Fruit fly (Drosophila melanogaster) whole organism, embryonic: Measurements from ENCODE around the gene CG34008.

Experiments
- Blimp-1 ChIP-seq: fragments of 200-800 bp; sonication (Bioruptor generic); optimal IDR thresholded peaks from 3 replicates; lab custom pipeline; 2018; ENCODE audit warnings: missing biosample characterization, missing genetic modification characterization, mild to moderate bottlenecking, moderate library complexity, missing genetic modification reagents
- CG10431 ChIP-seq: fragments of 200-800 bp; sonication (Bioruptor generic); optimal IDR thresholded peaks from 3 replicates; lab custom pipeline; 2018; ENCODE audit warnings: missing biosample characterization, mild to moderate bottlenecking, missing genetic modification characterization
- CG10565 ChIP-seq: fragments of 200-800 bp; sonication (Bioruptor generic); optimal IDR thresholded peaks from 3 replicates; lab custom pipeline; 2016; ENCODE audit warnings: missing biosample characterization, mild to moderate bottlenecking, missing genetic modification characterization
- CG11093 ChIP-seq: fragments of 200-800 bp; sonication (Bioruptor generic); IDR thresholded peaks from 3 replicates; pipeline ENCODE4 v1.3.6; 2022; ENCODE audit warnings: missing biosample characterization, missing genetic modification characterization
- CG11247 ChIP-seq: fragments of 200-800 bp; sonication (Bioruptor generic); IDR thresholded peaks from 2 replicates; pipeline ENCODE4 v1.3.6; 2022; ENCODE audit warnings: missing biosample characterization, missing genetic modification characterization
- CG11560 ChIP-seq: fragments of 200-800 bp; sonication (Bioruptor generic); IDR thresholded peaks from 3 replicates; pipeline ENCODE4 v1.3.6; 2022; ENCODE audit warnings: missing biosample characterization, missing genetic modification characterization
- CG12299 ChIP-seq: fragments of 200-800 bp; sonication (Bioruptor generic); optimal IDR thresholded peaks from 2 replicates; lab custom pipeline; 2018; ENCODE audit warnings: missing biosample characterization, mild to moderate bottlenecking, missing genetic modification characterization
- CG13624 ChIP-seq: fragments of 200-800 bp; sonication (Bioruptor generic); optimal IDR thresholded peaks from 2 replicates; lab custom pipeline; 2016; ENCODE audit warnings: missing biosample characterization, missing genetic modification characterization
- CG15011 ChIP-seq: fragments of 200-800 bp; sonication (Bioruptor generic); optimal IDR thresholded peaks from 3 replicates; lab custom pipeline; 2018; ENCODE audit warnings: missing biosample characterization, mild to moderate bottlenecking, missing genetic modification characterization
- CG15696 ChIP-seq: fragments of 200-800 bp; sonication (Bioruptor generic); optimal IDR thresholded peaks from 2 replicates; lab custom pipeline; 2019; ENCODE audit warnings: missing biosample characterization, mild to moderate bottlenecking, missing genetic modification characterization, moderate library complexity
- CG1602 ChIP-seq: fragments of 200-800 bp; sonication (Bioruptor generic); optimal IDR thresholded peaks from 3 replicates; lab custom pipeline; 2016; ENCODE audit warnings: missing biosample characterization, missing genetic modification characterization
- CG17612 ChIP-seq: fragments of 200-800 bp; sonication (Bioruptor generic); IDR thresholded peaks from 2 replicates; pipeline ENCODE4 v1.3.6; 2022; ENCODE audit warnings: missing biosample characterization, missing genetic modification characterization
- CG1832 ChIP-seq: fragments of 200-800 bp; sonication (Bioruptor generic); optimal IDR thresholded peaks from 2 replicates; lab custom pipeline; 2017; ENCODE audit warnings: missing biosample characterization, mild to moderate bottlenecking, missing genetic modification characterization, inconsistent platforms
- CG3065 ChIP-seq: fragments of 200-800 bp; sonication (Bioruptor generic); optimal IDR thresholded peaks from 2 replicates; lab custom pipeline; 2016; ENCODE audit warnings: missing biosample characterization, missing genetic modification characterization
- CG31388 ChIP-seq: fragments of 200-800 bp; sonication (Bioruptor generic); optimal IDR thresholded peaks from 2 replicates; lab custom pipeline; 2016; ENCODE audit warnings: missing biosample characterization, missing genetic modification characterization
- CG32532 ChIP-seq: fragments of 200-800 bp; sonication (Bioruptor generic); IDR thresholded peaks from 2 replicates; pipeline ENCODE4 v1.3.6; 2022; ENCODE audit warnings: missing biosample characterization, missing genetic modification characterization
- CG6254 ChIP-seq: fragments of 200-800 bp; sonication (Bioruptor generic); optimal IDR thresholded peaks from 3 replicates; lab custom pipeline; 2017; ENCODE audit warnings: mild to moderate bottlenecking, missing biosample characterization, missing genetic modification reagents, missing genetic modification characterization
- CG7987 ChIP-seq: fragments of 200-800 bp; sonication (Bioruptor generic); optimal IDR thresholded peaks from 2 replicates; lab custom pipeline; 2018; ENCODE audit warnings: missing biosample characterization, mild to moderate bottlenecking, missing genetic modification characterization, moderate library complexity
- CG9932 ChIP-seq: fragments of 200-800 bp; sonication (Bioruptor generic); IDR thresholded peaks from 2 replicates; pipeline ENCODE4 v1.3.6; 2022; ENCODE audit warnings: missing biosample characterization, missing genetic modification characterization
- CrebB ChIP-seq: fragments of 200-800 bp; sonication (Bioruptor generic); optimal IDR thresholded peaks from 3 replicates; lab custom pipeline; 2018; ENCODE audit warnings: missing biosample characterization, mild to moderate bottlenecking, missing genetic modification characterization
- Dip2 ChIP-seq: fragments of 200-800 bp; sonication (Bioruptor generic); IDR thresholded peaks from 2 replicates; pipeline ENCODE4 v1.3.6; 2022; ENCODE audit warnings: missing biosample characterization, missing genetic modification characterization
- Dp ChIP-seq: fragments of 200-800 bp; sonication (Bioruptor generic); optimal IDR thresholded peaks from 2 replicates; lab custom pipeline; 2018; ENCODE audit warnings: missing biosample characterization, mild to moderate bottlenecking, missing genetic modification characterization, moderate library complexity
- HLH4C ChIP-seq: fragments of 200-800 bp; sonication (Bioruptor generic); IDR thresholded peaks from 3 replicates; pipeline ENCODE4 v1.3.6; 2022; ENCODE audit warnings: missing biosample characterization, missing genetic modification characterization; ENCODE audit not compliant: partially characterized antibody
- Lpt ChIP-seq: fragments of >200 bp; optimal IDR thresholded peaks from 2 replicates; lab custom pipeline; 2018; ENCODE audit warnings: missing biosample characterization, missing genetic modification characterization
- Six4 ChIP-seq: fragments of 200-800 bp; sonication (Bioruptor generic); optimal IDR thresholded peaks from 2 replicates; lab custom pipeline; 2016; ENCODE audit warnings: missing biosample characterization, missing genetic modification characterization
- Sox100B ChIP-seq: fragments of 200-800 bp; sonication (Bioruptor generic); optimal IDR thresholded peaks from 3 replicates; lab custom pipeline; 2018; ENCODE audit warnings: missing biosample characterization, mild to moderate bottlenecking, missing genetic modification characterization
- Spps ChIP-seq: fragments of 200-800 bp; sonication (Bioruptor generic); optimal IDR thresholded peaks from 2 replicates; lab custom pipeline; 2018; ENCODE audit warnings: missing biosample characterization, mild to moderate bottlenecking, missing genetic modification characterization
- TFAM ChIP-seq: fragments of 200-800 bp; sonication (Bioruptor generic); optimal IDR thresholded peaks from 2 replicates; lab custom pipeline; 2017; ENCODE audit warnings: missing biosample characterization, missing genetic modification characterization, inconsistent platforms
- Vsx1 ChIP-seq: fragments of 200-800 bp; sonication (Bioruptor generic); optimal IDR thresholded peaks from 2 replicates; lab custom pipeline; 2017; ENCODE audit warnings: missing biosample characterization, mild to moderate bottlenecking, missing genetic modification characterization, missing genetic modification reagents
- caup ChIP-seq: fragments of 200-800 bp; sonication (Bioruptor generic); optimal IDR thresholded peaks from 3 replicates; lab custom pipeline; 2017; ENCODE audit warnings: missing biosample characterization, mild to moderate bottlenecking, missing genetic modification characterization, moderate library complexity; ENCODE audit not compliant: severe bottlenecking
- chn ChIP-seq: fragments of 200-800 bp; sonication (Bioruptor generic); optimal IDR thresholded peaks from 2 replicates; lab custom pipeline; 2016; ENCODE audit warnings: missing biosample characterization, missing genetic modification characterization
- grau ChIP-seq: fragments of 200-800 bp; optimal IDR thresholded peaks from 3 replicates; lab custom pipeline; 2019; ENCODE audit warnings: missing biosample characterization, mild to moderate bottlenecking, missing genetic modification characterization, moderate library complexity
- ham ChIP-seq: fragments of 200-800 bp; sonication (Bioruptor generic); IDR thresholded peaks from 2 replicates; pipeline ENCODE4 v1.3.6; 2022; ENCODE audit warnings: missing biosample characterization, missing genetic modification characterization
- hbn ChIP-seq: fragments of 200-800 bp; sonication (Bioruptor generic); IDR thresholded peaks from 2 replicates; pipeline ENCODE4 v1.3.6; 2022; ENCODE audit warnings: missing biosample characterization, missing genetic modification characterization; ENCODE audit not compliant: partially characterized antibody
- knrl ChIP-seq: fragments of 200-800 bp; sonication (Bioruptor generic); IDR thresholded peaks from 3 replicates; pipeline ENCODE4 v1.3.6; 2022; ENCODE audit warnings: missing biosample characterization, missing genetic modification characterization; ENCODE audit not compliant: partially characterized antibody
- maf-S ChIP-seq: fragments of 200-800 bp; sonication (Bioruptor generic); optimal IDR thresholded peaks from 2 replicates; lab custom pipeline; 2016; ENCODE audit warnings: missing biosample characterization, missing genetic modification characterization
- nmo ChIP-seq: fragments of 200-800 bp; sonication (Bioruptor generic); optimal IDR thresholded peaks from 2 replicates; lab custom pipeline; 2018; ENCODE audit warnings: missing biosample characterization, mild to moderate bottlenecking, missing genetic modification characterization, moderate library complexity
- oc ChIP-seq: fragments of 200-800 bp; sonication (Bioruptor generic); optimal IDR thresholded peaks from 2 replicates; lab custom pipeline; 2018; ENCODE audit warnings: missing biosample characterization, mild to moderate bottlenecking, missing genetic modification characterization, moderate library complexity
- prd ChIP-seq, 3 experiments: fragments of >200 bp in 2 of 3; fragments of 200-800 bp in 1 of 3; sonication (Bioruptor generic) in 1 of 3; optimal IDR thresholded peaks in 2 of 3; IDR thresholded peaks in 1 of 3; 2 replicates in 2 of 3; 3 replicates in 1 of 3; pipeline versions ENCODE4 v1.3.6 to Lab custom; 2017 to 2022; ENCODE audit warnings: missing biosample characterization in 1 of 3, missing genetic modification characterization in 1 of 3
- row ChIP-seq: fragments of 200-800 bp; sonication (Bioruptor generic); IDR thresholded peaks from 3 replicates; pipeline ENCODE4 v1.3.6; 2022; ENCODE audit warnings: missing biosample characterization, missing genetic modification characterization
- scrt ChIP-seq: fragments of 200-800 bp; sonication (Bioruptor generic); optimal IDR thresholded peaks from 2 replicates; lab custom pipeline; 2018; ENCODE audit warnings: missing biosample characterization, mild to moderate bottlenecking, missing genetic modification characterization, moderate library complexity
- sim ChIP-seq: fragments of 200-800 bp; sonication (Bioruptor generic); IDR thresholded peaks from 2 replicates; pipeline ENCODE4 v1.3.6; 2022; ENCODE audit warnings: missing biosample characterization, missing genetic modification characterization
- tgo ChIP-seq: fragments of 200-800 bp; sonication (Bioruptor generic); IDR thresholded peaks from 3 replicates; pipeline ENCODE4 v1.3.6; 2022; ENCODE audit warnings: missing biosample characterization, missing genetic modification characterization
- trem ChIP-seq: fragments of 200-800 bp; optimal IDR thresholded peaks from 3 replicates; lab custom pipeline; 2019; ENCODE audit warnings: missing biosample characterization, mild to moderate bottlenecking, missing genetic modification characterization, moderate library complexity
- unpg ChIP-seq: fragments of 200-800 bp; sonication (Bioruptor generic); optimal IDR thresholded peaks from 3 replicates; lab custom pipeline; 2018; ENCODE audit warnings: missing biosample characterization, mild to moderate bottlenecking, missing genetic modification characterization, moderate library complexity
- usp ChIP-seq: fragments of >200 bp; optimal IDR thresholded peaks from 2 replicates; lab custom pipeline; 2017; ENCODE audit warnings: missing biosample characterization, missing genetic modification characterization
- zen2 ChIP-seq: fragments of 200-800 bp; sonication (Bioruptor generic); IDR thresholded peaks from 3 replicates; pipeline ENCODE4 v1.3.6; 2022; ENCODE audit warnings: missing biosample characterization, missing genetic modification characterization; ENCODE audit not compliant: partially characterized antibody
- zf30C ChIP-seq: fragments of 200-800 bp; sonication (Bioruptor generic); optimal IDR thresholded peaks from 3 replicates; lab custom pipeline; 2018; ENCODE audit warnings: missing biosample characterization, mild to moderate bottlenecking, missing genetic modification characterization

CG34008 gene

DNA sequence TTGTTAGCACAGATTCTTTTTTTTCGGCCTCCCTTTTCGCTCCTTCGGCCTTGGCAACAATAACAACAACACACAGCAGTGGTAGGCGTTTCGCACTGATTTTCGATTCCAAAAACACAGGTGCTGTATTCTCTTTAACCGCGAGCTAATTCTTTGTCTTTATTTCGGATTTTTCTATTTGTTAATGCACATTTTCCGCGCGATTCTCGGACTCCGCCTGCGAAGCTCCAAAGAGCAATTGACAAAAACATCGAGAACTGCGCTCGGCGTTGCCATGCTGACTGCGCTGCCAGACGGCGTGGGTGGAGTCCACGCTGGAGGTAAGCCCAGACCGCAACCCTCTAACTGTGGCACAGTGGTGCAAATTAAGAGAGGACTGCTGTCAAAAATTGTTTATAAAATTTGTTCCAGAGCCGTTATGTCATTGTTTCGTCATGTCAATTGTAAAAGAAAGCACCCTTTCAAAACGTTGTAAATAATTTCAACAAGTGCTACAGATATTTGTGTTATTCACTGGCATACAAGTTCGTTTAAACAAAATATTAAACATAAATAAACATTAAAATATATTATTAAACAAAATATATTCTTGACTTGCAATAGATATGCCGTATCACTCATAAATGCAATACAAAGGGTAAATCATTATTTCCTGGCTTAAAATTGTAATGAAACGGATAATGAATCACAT is 23.8 kb downstream of the CG34008 start, which contains the start of the genes DPCoAC and CG5180 (continued):
- TF ChIP-seq HLH4C (GFP tag; lab: Robert Waterston, UW) = no peak
- TF ChIP-seq tgo = peak; percentile 72; the same call in 2 of the 3 replicates
- peak; percentile 25 for TF ChIP-seq unpg (GFP tag; lab: Kevin White, UChicago)
- TF ChIP-seq Dp = no peak
- no peak for TF ChIP-seq sim (GFP tag; lab: Robert Waterston, UW)
- peak; percentile 68 for TF ChIP-seq CG11560
- TF ChIP-seq zen2 (GFP tag; lab: Robert Waterston, UW) = 0 out of 3 replicates have a peak, but pooled peaks have one; percentile 5
- TF ChIP-seq Spps (tag; lab: Kevin White, UChicago) = no peak
- TF ChIP-seq usp (GFP tag; lab: Kevin White, UChicago) = no peak
- peak; percentile 94 for TF ChIP-seq row (GFP tag; lab: Robert Waterston, UW)
- no peak for TF ChIP-seq prd (optimal IDR thresholded peaks at IDR 0.05; lab: Kevin White, UChicago)
- TF ChIP-seq prd (GFP tag; IDR thresholded peaks at IDR 0.05; lab: Robert Waterston, UW) = peak; percentile 86
- TF ChIP-seq hbn (GFP tag; lab: Robert Waterston, UW) = peak; percentile 49
- no peak for TF ChIP-seq Dip2
- peak; percentile 91 for TF ChIP-seq CG9932 (GFP tag; lab: Robert Waterston, UW)
- TF ChIP-seq Sox100B = peak; percentile 48
- peak; percentile 60 for TF ChIP-seq grau (tag; lab: Kevin White, UChicago)
- peak; percentile 35 for TF ChIP-seq CG3065 (GFP tag; lab: Kevin White, UChicago)
- TF ChIP-seq maf-S (GFP tag; lab: Kevin White, UChicago) = peak; percentile 62
- no peak for TF ChIP-seq CG15011 (GFP tag; lab: Kevin White, UChicago)
- peak; percentile 35; the same call in 1 of the 2 replicates for TF ChIP-seq ham
- peak; percentile 42 for TF ChIP-seq CG15696 (tag; lab: Kevin White, UChicago)
- peak; percentile 51 for TF ChIP-seq nmo (GFP tag; lab: Kevin White, UChicago)
- TF ChIP-seq scrt (GFP tag; lab: Kevin White, UChicago) = peak; percentile 47
- peak; percentile 7 for TF ChIP-seq zf30C (GFP tag; lab: Kevin White, UChicago)
- peak; percentile 30 for TF ChIP-seq CG31388 (GFP tag; lab: Kevin White, UChicago)
- TF ChIP-seq chn (GFP tag; lab: Kevin White, UChicago) = peak; percentile 74
- TF ChIP-seq CG11247 (GFP tag; lab: Robert Waterston, UW) = peak; percentile 83
- TF ChIP-seq CG1602 (GFP tag; lab: Kevin White, UChicago) = peak; percentile 55
- peak; percentile 37 for TF ChIP-seq trem (tag; lab: Kevin White, UChicago)
- TF ChIP-seq CG17612 (GFP tag; lab: Robert Waterston, UW) = peak; percentile 58
- TF ChIP-seq CG13624 (GFP tag; lab: Kevin White, UChicago) = peak; percentile 41
- no peak for TF ChIP-seq TFAM (GFP tag; lab: Kevin White, UChicago)
- TF ChIP-seq CG6254 (GFP tag; lab: Kevin White, UChicago) = peak; percentile 12
- no peak for TF ChIP-seq Vsx1 (GFP tag; lab: Kevin White, UChicago)
- TF ChIP-seq CG10431 (GFP tag; lab: Kevin White, UChicago) = peak; percentile 2
- no peak for TF ChIP-seq CG1832 (GFP tag; lab: Kevin White, UChicago)
- TF ChIP-seq CG12299 = peak; percentile 60
- peak; percentile 60 for TF ChIP-seq Six4 (GFP tag; lab: Kevin White, UChicago)
- TF ChIP-seq knrl (GFP tag; lab: Robert Waterston, UW) = peak; percentile 48
- peak; percentile 55; the same call in 1 of the 3 replicates for TF ChIP-seq CG11093 (GFP tag; lab: Robert Waterston, UW)
- TF ChIP-seq CG32532 (GFP tag; lab: Robert Waterston, UW) = peak; percentile 86
- peak; percentile 7 for TF ChIP-seq Blimp-1 (GFP tag; lab: Kevin White, UChicago)
- no peak for TF ChIP-seq CG10565 (GFP tag; lab: Kevin White, UChicago)
- TF ChIP-seq CrebB (tag; lab: Kevin White, UChicago) = peak; percentile 58
- no peak for TF ChIP-seq Lpt
- TF ChIP-seq CG7987 (GFP tag; lab: Kevin White, UChicago) = peak; percentile 53
- no peak for TF ChIP-seq oc (tag; lab: Kevin White, UChicago)
- TF ChIP-seq caup = peak; percentile 66
